Fruit fly (Drosophila melanogaster): ENCODE data around the gene Nlp.

- peak; percentile 68; the same call in 2 of the 3 replicates for TF ChIP-seq fd96Ca (GFP tag; IDR thresholded peaks at IDR 0.05)
- peak; percentile 32; the same call in 1 of the 2 replicates for TF ChIP-seq rn (GFP tag; IDR thresholded peaks at IDR 0.05)
- TF ChIP-seq gl (tag; optimal IDR thresholded peaks at IDR 0.05), result no peak
- TF ChIP-seq CG9948 (tag; optimal IDR thresholded peaks at IDR 0.05), result no peak
- no peak for TF ChIP-seq CG13204 (GFP tag; optimal IDR thresholded peaks at IDR 0.05)
- TF ChIP-seq CG8159 (tag; optimal IDR thresholded peaks at IDR 0.05), result no peak
- no peak for TF ChIP-seq CG12605 (GFP tag; IDR thresholded peaks at IDR 0.05)
These were observed 8.3 kb downstream of the Nlp start for dm6 chr3R:30012602-30013489.

Measured in whole organism, pupa.